Worm (Caenorhabditis elegans) whole organism, young adult: Measurements from ENCODE around the gene Y62H9A.8.

Experiments
- B0019.2 ChIP-seq: fragments of 200-800 bp; sonication (Bioruptor generic); conservative IDR thresholded peaks from 2 replicates; pipeline ENCODE4 v1.3.6; 2022; ENCODE audit warnings: missing genetic modification reagents, missing genetic modification characterization, missing compliant biosample characterization
- B0261.1 ChIP-seq: sonication (generic microtip); optimal IDR thresholded peaks from 2 replicates; lab custom pipeline; 2016; ENCODE audit warnings: mild to moderate bottlenecking, missing genetic modification characterization, moderate library complexity, missing compliant biosample characterization
- C06A6.2 ChIP-seq: fragments of 200-800 bp; sonication (Bioruptor generic); conservative IDR thresholded peaks from 2 replicates; pipeline ENCODE4 v1.3.6; 2022; ENCODE audit warnings: missing genetic modification characterization, missing compliant biosample characterization
- D2030.7 ChIP-seq: fragments of 200-800 bp; sonication (Bioruptor generic); IDR thresholded peaks from 2 replicates; pipeline ENCODE4 v1.3.6; 2022; ENCODE audit warnings: missing genetic modification reagents, missing genetic modification characterization, missing compliant biosample characterization
- F10E7.11 ChIP-seq: sonication (generic microtip); optimal IDR thresholded peaks from 2 replicates; lab custom pipeline; 2017; ENCODE audit warnings: mild to moderate bottlenecking, missing genetic modification characterization, moderate library complexity, missing compliant biosample characterization
- F22D6.2 ChIP-seq: sonication (generic microtip); optimal IDR thresholded peaks from 2 replicates; lab custom pipeline; 2016; ENCODE audit warnings: mild to moderate bottlenecking, missing genetic modification characterization, missing compliant biosample characterization
- F23B12.7 ChIP-seq: sonication (generic microtip); optimal IDR thresholded peaks from 2 replicates; lab custom pipeline; 2017; ENCODE audit warnings: missing genetic modification characterization, mild to moderate bottlenecking, missing compliant biosample characterization, antibody characterized with exemption, moderate library complexity; ENCODE audit not compliant: insufficient read depth
- F52B5.7 ChIP-seq: sonication (generic microtip); optimal IDR thresholded peaks from 2 replicates; lab custom pipeline; 2016; ENCODE audit warnings: mild to moderate bottlenecking, missing genetic modification characterization, missing compliant biosample characterization
- F57A8.1 ChIP-seq: fragments of 200-800 bp; sonication (Bioruptor generic); optimal IDR thresholded peaks from 2 replicates; lab custom pipeline; 2018; ENCODE audit warnings: mild to moderate bottlenecking, missing genetic modification characterization, moderate library complexity, missing compliant biosample characterization
- K11D2.4 ChIP-seq: fragments of 200-800 bp; sonication (Bioruptor generic); IDR thresholded peaks from 2 replicates; pipeline ENCODE4 v1.3.6; 2022; ENCODE audit warnings: missing genetic modification reagents, missing genetic modification characterization, missing compliant biosample characterization
- Y53G8AR.9 ChIP-seq: fragments of 200-800 bp; sonication (Bioruptor generic); conservative IDR thresholded peaks from 2 replicates; pipeline ENCODE4 v1.3.6; 2022; ENCODE audit warnings: missing genetic modification reagents, missing genetic modification characterization, missing compliant biosample characterization
- Y56A3A.18 ChIP-seq: fragments of 200-800 bp; sonication (Bioruptor generic); IDR thresholded peaks from 2 replicates; pipeline ENCODE4 v1.3.6; 2022; ENCODE audit warnings: missing genetic modification reagents, missing genetic modification characterization, missing compliant biosample characterization
- ZK185.1 ChIP-seq: sonication (generic microtip); optimal IDR thresholded peaks from 2 replicates; lab custom pipeline; 2016; ENCODE audit warnings: mild to moderate bottlenecking, missing genetic modification characterization, missing compliant biosample characterization; ENCODE audit not compliant: poor library complexity, severe bottlenecking
- akir-1 ChIP-seq: fragments of 200-800 bp; sonication (Bioruptor generic); optimal IDR thresholded peaks from 2 replicates; lab custom pipeline; 2018; ENCODE audit warnings: mild to moderate bottlenecking, missing genetic modification characterization, moderate library complexity, missing compliant biosample characterization
- bed-2 ChIP-seq: fragments of 200-800 bp; sonication (Bioruptor generic); IDR thresholded peaks from 2 replicates; pipeline ENCODE4 v1.3.6; 2022; ENCODE audit warnings: missing genetic modification reagents, missing genetic modification characterization, missing compliant biosample characterization
- ceh-100 ChIP-seq: fragments of 200-800 bp; sonication (Bioruptor generic); IDR thresholded peaks from 2 replicates; pipeline ENCODE4 v1.3.6; 2022; ENCODE audit warnings: missing genetic modification reagents, missing genetic modification characterization, missing compliant biosample characterization
- ceh-27 ChIP-seq: fragments of 200-800 bp; sonication (Bioruptor generic); optimal IDR thresholded peaks from 2 replicates; lab custom pipeline; 2018; ENCODE audit warnings: mild to moderate bottlenecking, missing genetic modification characterization, moderate library complexity, missing compliant biosample characterization
- chd-7 ChIP-seq: sonication (generic microtip); optimal IDR thresholded peaks from 2 replicates; lab custom pipeline; 2016; ENCODE audit warnings: mild to moderate bottlenecking, missing genetic modification characterization, moderate library complexity, missing compliant biosample characterization
- dox-1 ChIP-seq: fragments of 200-800 bp; sonication (Bioruptor generic); IDR thresholded peaks from 2 replicates; pipeline ENCODE4 v1.3.6; 2022; ENCODE audit warnings: missing genetic modification reagents, missing genetic modification characterization, missing compliant biosample characterization
- ets-4 ChIP-seq: fragments of 200-800 bp; sonication (Bioruptor generic); optimal IDR thresholded peaks from 2 replicates; lab custom pipeline; 2018; ENCODE audit warnings: mild to moderate bottlenecking, missing genetic modification characterization, missing compliant biosample characterization
- gei-17 ChIP-seq: fragments of 200-800 bp; sonication (Bioruptor generic); optimal IDR thresholded peaks from 2 replicates; lab custom pipeline; 2018; ENCODE audit warnings: mild to moderate bottlenecking, missing genetic modification characterization, missing compliant biosample characterization
- hmg-20 ChIP-seq: fragments of 200-800 bp; sonication (Bioruptor generic); IDR thresholded peaks from 2 replicates; pipeline ENCODE4 v1.3.6; 2022; ENCODE audit warnings: missing genetic modification reagents, missing genetic modification characterization, missing compliant biosample characterization
- hsf-1 ChIP-seq: fragments of 200-800 bp; sonication (Bioruptor generic); IDR thresholded peaks from 2 replicates; pipeline ENCODE4 v1.3.6; 2022; ENCODE audit warnings: missing genetic modification reagents, missing genetic modification characterization, missing compliant biosample characterization
- lin-40 ChIP-seq: sonication (generic microtip); optimal IDR thresholded peaks from 2 replicates; lab custom pipeline; 2016; ENCODE audit warnings: missing genetic modification characterization, mild to moderate bottlenecking, missing compliant biosample characterization, missing genotype, missing genetic modification reagents
- lin-54 ChIP-seq: fragments of 200-800 bp; sonication (Bioruptor generic); optimal IDR thresholded peaks from 2 replicates; lab custom pipeline; 2018; ENCODE audit warnings: mild to moderate bottlenecking, missing genetic modification characterization, missing compliant biosample characterization
- madf-6 ChIP-seq: fragments of 200-800 bp; sonication (Bioruptor generic); IDR thresholded peaks from 2 replicates; pipeline ENCODE4 v1.3.6; 2022; ENCODE audit warnings: missing genetic modification reagents, missing genetic modification characterization, missing compliant biosample characterization
- nfya-2 ChIP-seq: fragments of 200-800 bp; sonication (Bioruptor generic); IDR thresholded peaks from 2 replicates; pipeline ENCODE4 v1.3.6; 2022; ENCODE audit warnings: missing genetic modification reagents, missing genetic modification characterization, missing compliant biosample characterization
- nhr-80 ChIP-seq: sonication (generic microtip); optimal IDR thresholded peaks from 2 replicates; lab custom pipeline; 2016; ENCODE audit warnings: missing genetic modification characterization, missing compliant biosample characterization
- nhr-90 ChIP-seq: sonication (generic microtip); optimal IDR thresholded peaks from 2 replicates; lab custom pipeline; 2016; ENCODE audit warnings: missing genotype, mild to moderate bottlenecking, missing genetic modification characterization, missing compliant biosample characterization
- pha-4 ChIP-seq: fragments of 150-350 bp; sonication (generic microtip); optimal IDR thresholded peaks from 2 replicates; lab custom pipeline; 2014; ENCODE audit warnings: missing biosample characterization, missing genetic modification reagents, missing genetic modification characterization
- rpc-1 ChIP-seq, 2 experiments: fragments of 150-350 bp in 1 of 2; sonication (generic microtip) in 1 of 2; optimal IDR thresholded peaks; 2 replicates each; lab custom pipeline; 2014 to 2018; ENCODE audit warnings: missing biosample characterization in 1 of 2, missing genetic modification characterization in 1 of 2, missing genetic modification reagents in 1 of 2, missing genotype in 1 of 2
- sdz-38 ChIP-seq: sonication (generic microtip); optimal IDR thresholded peaks from 2 replicates; lab custom pipeline; 2016; ENCODE audit warnings: missing genotype, missing genetic modification characterization, missing compliant biosample characterization
- sea-2 ChIP-seq: fragments of 200-800 bp; sonication (Bioruptor generic); IDR thresholded peaks from 2 replicates; pipeline ENCODE4 v1.3.6; 2022; ENCODE audit warnings: missing genetic modification characterization, missing compliant biosample characterization
- snpc-4 ChIP-seq, 5 experiments: fragments of 150-350 bp in 1 of 5; sonication (generic microtip) in 4 of 5; optimal IDR thresholded peaks; 2 replicates each; lab custom pipeline; 2014 to 2018; ENCODE audit warnings: missing genetic modification characterization in 5 of 5, missing biosample characterization in 3 of 5, antibody characterized with exemption in 2 of 5, mild to moderate bottlenecking in 2 of 5, missing compliant biosample characterization in 2 of 5, missing genotype in 2 of 5, moderate library complexity in 2 of 5, missing genetic modification reagents in 1 of 5
- tbp1 ChIP-seq: fragments of 200-800 bp; sonication (Bioruptor generic); optimal IDR thresholded peaks from 2 replicates; lab custom pipeline; 2018; ENCODE audit warnings: mild to moderate bottlenecking, missing genetic modification characterization, missing compliant biosample characterization
- tbx-9 ChIP-seq: sonication (generic microtip); optimal IDR thresholded peaks from 2 replicates; lab custom pipeline; 2016; ENCODE audit warnings: borderline replicate concordance, missing genetic modification characterization, inconsistent platforms, missing compliant biosample characterization
- tlf-1 ChIP-seq: fragments of 200-800 bp; sonication (Bioruptor generic); optimal IDR thresholded peaks from 2 replicates; lab custom pipeline; 2018; ENCODE audit warnings: mild to moderate bottlenecking, missing genetic modification characterization, missing compliant biosample characterization
- ztf-18 ChIP-seq: sonication (generic microtip); optimal IDR thresholded peaks from 2 replicates; lab custom pipeline; 2016; ENCODE audit warnings: missing genotype, mild to moderate bottlenecking, missing genetic modification characterization, missing compliant biosample characterization
- ztf-25 ChIP-seq: fragments of 200-800 bp; sonication (Bioruptor generic); IDR thresholded peaks from 2 replicates; pipeline ENCODE4 v1.3.6; 2022; ENCODE audit warnings: missing genetic modification reagents, missing genetic modification characterization, missing compliant biosample characterization
- ztf-26 ChIP-seq: sonication (generic microtip); optimal IDR thresholded peaks from 2 replicates; lab custom pipeline; 2017; ENCODE audit warnings: missing genetic modification characterization, missing compliant biosample characterization

Gene Y62H9A.8

DNA sequence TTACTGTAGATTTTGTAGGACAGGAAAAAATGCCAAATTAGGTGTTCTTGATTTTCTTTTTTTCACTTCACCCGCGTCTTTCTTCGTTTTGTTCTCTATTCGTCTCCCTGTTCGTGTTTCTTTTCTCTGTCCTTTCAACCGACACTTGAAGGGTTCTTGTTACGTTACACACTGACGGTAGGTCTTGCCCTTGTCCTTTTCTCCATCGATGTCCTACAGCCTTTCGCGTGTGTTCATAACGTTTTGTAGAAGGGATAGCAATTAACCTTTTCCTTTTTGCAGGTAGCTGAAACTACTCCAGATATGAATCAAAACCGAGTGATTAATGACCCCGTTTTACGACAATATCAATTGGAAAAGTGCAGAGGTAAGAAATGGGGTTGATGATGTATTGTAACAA lies 31.9 kb upstream of the Y62H9A.8 start, which contains the start of gene F55G7.1:
TSS of gene F55G7.1 (plus strand) at position 276 of the 400 bp plus-strand sequence.
- TF ChIP-seq ztf-18 (no peak), ztf-26 (peak; percentile 71), B0261.1 (tag; lab: Kevin White, UChicago) (peak; percentile 28), nhr-90 (tag; lab: Kevin White, UChicago) (no peak), snpc-4 (GFP tag; optimal IDR thresholded peaks at IDR 0.05; lab: Kevin White, UChicago) (no peak), snpc-4 (tag; optimal IDR thresholded peaks at IDR 0.05; lab: Kevin White, UChicago) (peak in 2 of 4 experiments; percentile 19 to 82), lin-40 (tag; lab: Kevin White, UChicago) (peak; percentile 83), dox-1 (GFP tag; lab: Robert Waterston, UW) (peak; percentile 71; the same call in 1 of the 2 replicates), hmg-20 (GFP tag; lab: Robert Waterston, UW) (peak; percentile 18; the same call in 1 of the 2 replicates), ceh-27 (GFP tag; lab: Kevin White, UChicago) (peak; percentile 60), rpc-1 (optimal IDR thresholded peaks at IDR 0.05; lab: Kevin White, UChicago) (no peak), rpc-1 (tag; optimal IDR thresholded peaks at IDR 0.05; lab: Kevin White, UChicago) (no peak), nhr-80 (tag; lab: Kevin White, UChicago) (peak; percentile 46), tbp1 (GFP tag; lab: Kevin White, UChicago) (no peak), Y56A3A.18 (GFP tag; lab: Robert Waterston, UW) (peak; percentile 63; the same call in 1 of the 2 replicates), gei-17 (GFP tag; lab: Kevin White, UChicago) (peak; percentile 92), Y53G8AR.9 (no peak; the same call in 1 of the 2 replicates), ztf-25 (no peak), K11D2.4 (peak; percentile 56; the same call in 1 of the 2 replicates), F23B12.7 (peak; percentile 21), C06A6.2 (GFP tag; lab: Robert Waterston, UW) (0 out of 2 replicates have a peak, but pooled peaks have one; percentile 36), ZK185.1 (tag; lab: Kevin White, UChicago) (peak; percentile 34)

DNA sequence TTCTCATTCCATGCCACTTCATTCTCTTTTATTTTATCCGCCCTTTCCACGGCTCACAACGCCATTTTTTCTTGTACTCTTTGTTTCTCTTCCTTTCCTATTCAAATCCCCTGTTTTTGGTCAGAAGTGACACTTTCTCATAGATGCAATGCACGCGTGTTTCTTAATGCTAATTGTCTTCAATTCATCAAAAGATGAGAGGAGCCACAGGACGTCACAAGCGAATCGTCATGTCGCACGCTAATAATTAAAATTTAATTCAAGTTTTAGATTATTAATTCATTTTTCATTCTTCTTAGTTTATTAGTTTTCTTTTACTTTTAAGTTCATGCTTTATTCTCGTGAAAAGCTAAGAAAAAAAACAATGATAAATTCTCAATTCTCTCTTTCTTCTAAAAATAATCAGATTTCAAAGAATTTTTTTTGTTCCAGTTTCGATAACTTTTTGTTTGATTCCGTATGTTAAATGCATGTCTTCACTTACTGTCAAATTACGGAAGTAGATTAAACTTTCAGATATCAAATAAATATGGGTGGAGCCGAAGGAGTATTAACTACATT lies 28.6 kb upstream of the Y62H9A.8 start, which contains the start of gene Y62H9A.14:
TSS of gene Y62H9A.14 (plus strand) at position 511 of the 561 bp plus-strand sequence.
- TF ChIP-seq akir-1 (GFP tag; lab: Kevin White, UChicago) (no peak), madf-6 (GFP tag; lab: Robert Waterston, UW) (no peak), ets-4 (GFP tag; lab: Kevin White, UChicago) (no peak), D2030.7 (GFP tag; lab: Robert Waterston, UW) (no peak), F10E7.11 (tag; lab: Kevin White, UChicago) (no peak), bed-2 (GFP tag; lab: Robert Waterston, UW) (no peak), B0019.2 (no peak), ZK185.1 (tag; lab: Kevin White, UChicago) (no peak), sea-2 (no peak), tlf-1 (GFP tag; lab: Kevin White, UChicago) (no peak)

DNA sequence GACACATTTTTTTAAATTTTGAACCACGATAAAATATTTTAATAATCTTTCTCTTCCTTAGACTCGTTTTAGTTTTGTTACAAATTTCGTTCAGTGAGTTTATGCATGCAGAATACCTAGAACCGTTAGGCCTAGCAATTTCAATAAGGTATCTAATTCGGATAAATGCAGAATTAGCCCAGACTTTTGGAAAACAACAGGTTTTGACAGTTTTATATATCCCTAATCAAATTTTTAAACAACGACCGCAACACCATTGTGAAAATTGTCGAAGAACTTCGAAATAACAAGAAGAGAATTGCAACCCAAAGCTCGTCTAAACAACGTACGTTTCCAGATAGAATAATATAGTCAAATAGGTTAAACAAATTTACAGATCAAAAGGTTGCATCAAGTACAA lies 25.8 kb upstream of the Y62H9A.8 start, which contains the start of gene Y62H9A.16:
TSS of gene Y62H9A.16 (plus strand) at position 301 of the 400 bp plus-strand sequence.
- TF ChIP-seq F22D6.2 (tag; lab: Kevin White, UChicago), result no peak
- TF ChIP-seq chd-7 (tag; lab: Kevin White, UChicago), result no peak
- no peak for TF ChIP-seq B0261.1 (tag; lab: Kevin White, UChicago)
- no peak for TF ChIP-seq nfya-2 (GFP tag; lab: Robert Waterston, UW)
- TF ChIP-seq hsf-1, result no peak
- TF ChIP-seq lin-54 (GFP tag; lab: Kevin White, UChicago), result no peak
- TF ChIP-seq tbp1 (GFP tag; lab: Kevin White, UChicago), result no peak
- TF ChIP-seq nhr-90 (tag; lab: Kevin White, UChicago), result no peak
- no peak for TF ChIP-seq tbx-9 (tag; lab: Kevin White, UChicago)
- TF ChIP-seq F52B5.7 (tag; lab: Kevin White, UChicago), result no peak
- TF ChIP-seq ZK185.1 (tag; lab: Kevin White, UChicago), result no peak
- no peak for TF ChIP-seq pha-4
- TF ChIP-seq rpc-1 (optimal IDR thresholded peaks at IDR 0.05; lab: Kevin White, UChicago), result no peak
- no peak for TF ChIP-seq rpc-1 (tag; optimal IDR thresholded peaks at IDR 0.05; lab: Kevin White, UChicago)
- TF ChIP-seq ceh-100, result no peak
- TF ChIP-seq F57A8.1 (GFP tag; lab: Kevin White, UChicago), result no peak
- TF ChIP-seq sdz-38, result no peak
